Worm (Caenorhabditis elegans): ENCODE results near the gene mys-1.

- TF ChIP-seq pros-1 (tag; optimal IDR thresholded peaks at IDR 0.05) = no peak
- no peak for TF ChIP-seq elt-4 (tag; optimal IDR thresholded peaks at IDR 0.05)
These were observed 11.8 kb upstream of the mys-1 start for ce11 chrV:7096129-7096730.
